Worm (Caenorhabditis elegans): ENCODE measurements around the gene F39G3.5.

The F39G3.5 gene

ce11 chrV:4731154-4731961 is 8.9 kb downstream of the F39G3.5 start, which contains the start of gene F39G3.3 (continued):
- no peak for TF ChIP-seq lin-1 (GFP tag; IDR thresholded peaks at IDR 0.05)
- no peak for TF ChIP-seq nhr-41 (GFP tag; IDR thresholded peaks at IDR 0.05)
- peak; percentile 68 for TF ChIP-seq unc-130 (GFP tag; optimal IDR thresholded peaks at IDR 0.05)
- TF ChIP-seq nhr-102 (tag; optimal IDR thresholded peaks at IDR 0.05) = peak; percentile 40
- TF ChIP-seq mes-2 (tag; optimal IDR thresholded peaks at IDR 0.05; ENCODE audit: poor library complexity, severe bottlenecking) = peak; percentile 86
- TF ChIP-seq hif-1 (tag; optimal IDR thresholded peaks at IDR 0.05) = peak in 1 of 2 experiments; percentile 35
- TF ChIP-seq pha-4 (GFP tag; IDR thresholded peaks at IDR 0.05) = 0 out of 2 replicates have a peak, but pooled peaks have one; percentile 64
- no peak for TF ChIP-seq pha-4 (tag; optimal IDR thresholded peaks at IDR 0.05)
- TF ChIP-seq Y105C5A.15 (GFP tag; IDR thresholded peaks at IDR 0.05) = no peak
- peak; percentile 82 for TF ChIP-seq aha-1 (tag)
- TF ChIP-seq ceh-28 (tag; optimal IDR thresholded peaks at IDR 0.05) = no peak
- peak; percentile 84 for TF ChIP-seq F49E8.2 (tag; optimal IDR thresholded peaks at IDR 0.05; ENCODE audit: borderline replicate concordance)
- no peak for TF ChIP-seq ZK546.5 (tag; optimal IDR thresholded peaks at IDR 0.05)
- TF ChIP-seq daf-8 (GFP tag; IDR thresholded peaks at IDR 0.05) = no peak
- TF ChIP-seq madf-5 (GFP tag; IDR thresholded peaks at IDR 0.05) = 0 out of 4 replicates have a peak, but pooled peaks of 1 of the 2 experiments have one; percentile 21
- 0 out of 2 replicates have a peak, but pooled peaks have one; percentile 11 for TF ChIP-seq ceh-20 (GFP tag; IDR thresholded peaks at IDR 0.05)
- TF ChIP-seq mxl-2 (GFP tag; conservative IDR thresholded peaks at IDR 0.05) = no peak
- no peak for TF ChIP-seq arid-1 (GFP tag; conservative IDR thresholded peaks at IDR 0.05)
- TF ChIP-seq nhr-28 (tag; optimal IDR thresholded peaks at IDR 0.05) = peak; percentile 47
- no peak for TF ChIP-seq dmd-8 (GFP tag; IDR thresholded peaks at IDR 0.05)

- TF ChIP-seq ceh-28 (tag; optimal IDR thresholded peaks at IDR 0.05) (no peak), dve-1 (tag; optimal IDR thresholded peaks at IDR 0.05; ENCODE audit: insufficient read depth) (no peak), spr-3 (GFP tag; optimal IDR thresholded peaks at IDR 0.05) (no peak), unc-130 (GFP tag; optimal IDR thresholded peaks at IDR 0.05) (no peak), snpc-1.2 (GFP tag; IDR thresholded peaks at IDR 0.05) (0 out of 2 replicates have a peak, but pooled peaks have one; percentile 35), ceh-62 (tag; optimal IDR thresholded peaks at IDR 0.05) (no peak), nhr-41 (GFP tag; IDR thresholded peaks at IDR 0.05) (no peak), dmd-9 (GFP tag; IDR thresholded peaks at IDR 0.05) (no peak), attf-4 (tag; optimal IDR thresholded peaks at IDR 0.05) (no peak), ceh-44 (GFP tag; IDR thresholded peaks at IDR 0.05) (no peak), F44E2.7 (GFP tag; IDR thresholded peaks at IDR 0.05) (no peak), R02D3.7 (tag; optimal IDR thresholded peaks at IDR 0.05) (no peak), daf-8 (GFP tag; IDR thresholded peaks at IDR 0.05) (no peak), daf-16 (GFP tag; optimal IDR thresholded peaks at IDR 0.05) (no peak), daf-16 (tag; optimal IDR thresholded peaks at IDR 0.05) (no peak), php-3 (GFP tag; IDR thresholded peaks at IDR 0.05) (no peak), aha-1 (tag) (peak; percentile 64), unc-39 (tag; optimal IDR thresholded peaks at IDR 0.05) (no peak), zag-1 (tag; optimal IDR thresholded peaks at IDR 0.05) (no peak), ces-1 (GFP tag; optimal IDR thresholded peaks at IDR 0.05) (no peak), set-16 (GFP tag; IDR thresholded peaks at IDR 0.05) (peak; percentile 19; the same call in 1 of the 2 replicates), lin-39 (tag; optimal IDR thresholded peaks at IDR 0.05) (no peak), saeg-2 (GFP tag; IDR thresholded peaks at IDR 0.05) (no peak), unc-62 (GFP tag; optimal IDR thresholded peaks at IDR 0.05 in 1 of 2) (no peak), unc-62 (tag; optimal IDR thresholded peaks at IDR 0.05) (no peak)
Observed at ce11 chrV:4733952-4734351, 11.5 kb downstream of the F39G3.5 start.

Measured in whole organism, L4 larva.